Worm (Caenorhabditis elegans): ENCODE measurements around the gene scb-1.

scb-1 gene

ce11 chrV:11147780-11148144 lies 28.3 kb upstream of the scb-1 start:
- TF ChIP-seq med-1 (GFP tag; optimal IDR thresholded peaks at IDR 0.05; ENCODE audit: insufficient read depth) (no peak), klf-2 (GFP tag; conservative IDR thresholded peaks at IDR 0.05) (no peak), flt-1 (GFP tag; IDR thresholded peaks at IDR 0.05) (no peak), T22C8.4 (GFP tag; IDR thresholded peaks at IDR 0.05) (no peak), ztf-23 (GFP tag; IDR thresholded peaks at IDR 0.05) (no peak), ref-1 (GFP tag; conservative IDR thresholded peaks at IDR 0.05) (no peak), cog-1 (tag; optimal IDR thresholded peaks at IDR 0.05) (no peak), tab-1 (GFP tag; IDR thresholded peaks at IDR 0.05) (no peak), ztf-29 (GFP tag; IDR thresholded peaks at IDR 0.05) (no peak)

- TF ChIP-seq flt-1 (GFP tag; IDR thresholded peaks at IDR 0.05) = no peak
- TF ChIP-seq ztf-29 (GFP tag; IDR thresholded peaks at IDR 0.05) = no peak
- no peak for TF ChIP-seq T22C8.4 (GFP tag; IDR thresholded peaks at IDR 0.05)
- no peak for TF ChIP-seq cog-1 (tag; optimal IDR thresholded peaks at IDR 0.05)
- no peak for TF ChIP-seq klf-2 (GFP tag; conservative IDR thresholded peaks at IDR 0.05)
- no peak for TF ChIP-seq ztf-23 (GFP tag; IDR thresholded peaks at IDR 0.05)
- no peak for TF ChIP-seq ref-1 (GFP tag; conservative IDR thresholded peaks at IDR 0.05)
- no peak for TF ChIP-seq tab-1 (GFP tag; IDR thresholded peaks at IDR 0.05)
- TF ChIP-seq med-1 (GFP tag; optimal IDR thresholded peaks at IDR 0.05; ENCODE audit: insufficient read depth) = no peak
These were observed 27.7 kb upstream of the scb-1 start, which contains the start of the genes T19C4.24 and nlp-33 for ce11 chrV:11146958-11147779. TSS of gene T19C4.24 (minus strand) at chrV:11147008. TSS of gene nlp-33 (plus strand) at chrV:11147346.

ce11 chrV:11144694-11145093 lies 25.2 kb upstream of the scb-1 start, which contains the start of gene C06H2.7:
TSS of gene C06H2.7 (minus strand) at chrV:11144794.
- TF ChIP-seq cog-1 (tag; optimal IDR thresholded peaks at IDR 0.05) (no peak), ref-1 (GFP tag; conservative IDR thresholded peaks at IDR 0.05) (no peak), klf-2 (GFP tag; conservative IDR thresholded peaks at IDR 0.05) (no peak), flt-1 (GFP tag; IDR thresholded peaks at IDR 0.05) (no peak), ztf-29 (GFP tag; IDR thresholded peaks at IDR 0.05) (no peak), med-1 (GFP tag; optimal IDR thresholded peaks at IDR 0.05; ENCODE audit: insufficient read depth) (no peak), T22C8.4 (GFP tag; IDR thresholded peaks at IDR 0.05) (no peak), ztf-23 (GFP tag; IDR thresholded peaks at IDR 0.05) (no peak), tab-1 (GFP tag; IDR thresholded peaks at IDR 0.05) (no peak)

- TF ChIP-seq cog-1 (tag; optimal IDR thresholded peaks at IDR 0.05) = no peak
- TF ChIP-seq ref-1 (GFP tag; conservative IDR thresholded peaks at IDR 0.05) = no peak
- no peak for TF ChIP-seq med-1 (GFP tag; optimal IDR thresholded peaks at IDR 0.05; ENCODE audit: insufficient read depth)
- no peak for TF ChIP-seq T22C8.4 (GFP tag; IDR thresholded peaks at IDR 0.05)
- TF ChIP-seq klf-2 (GFP tag; conservative IDR thresholded peaks at IDR 0.05) = no peak
- no peak for TF ChIP-seq flt-1 (GFP tag; IDR thresholded peaks at IDR 0.05)
- TF ChIP-seq ztf-29 (GFP tag; IDR thresholded peaks at IDR 0.05) = no peak
- no peak for TF ChIP-seq ztf-23 (GFP tag; IDR thresholded peaks at IDR 0.05)
- TF ChIP-seq tab-1 (GFP tag; IDR thresholded peaks at IDR 0.05) = no peak
These were observed 21.7 kb upstream of the scb-1 start, which contains the start of gene folt-1 for ce11 chrV:11141179-11141578. TSS of gene folt-1 (plus strand) at chrV:11141479.

ce11 chrV:11140326-11140725 lies 20.8 kb upstream of the scb-1 start:
- TF ChIP-seq ztf-29 (GFP tag; IDR thresholded peaks at IDR 0.05) = no peak
- TF ChIP-seq T22C8.4 (GFP tag; IDR thresholded peaks at IDR 0.05) = no peak
- TF ChIP-seq flt-1 (GFP tag; IDR thresholded peaks at IDR 0.05) = no peak
- TF ChIP-seq ref-1 (GFP tag; conservative IDR thresholded peaks at IDR 0.05) = no peak
- no peak for TF ChIP-seq tab-1 (GFP tag; IDR thresholded peaks at IDR 0.05)
- no peak for TF ChIP-seq med-1 (GFP tag; optimal IDR thresholded peaks at IDR 0.05; ENCODE audit: insufficient read depth)
- no peak for TF ChIP-seq cog-1 (tag; optimal IDR thresholded peaks at IDR 0.05)
- no peak for TF ChIP-seq klf-2 (GFP tag; conservative IDR thresholded peaks at IDR 0.05)
- TF ChIP-seq ztf-23 (GFP tag; IDR thresholded peaks at IDR 0.05) = no peak

ce11 chrV:11134296-11134695 lies 14.8 kb upstream of the scb-1 start, which contains the start of gene glb-3:
TSS of gene glb-3 (plus strand) at chrV:11134596.
- TF ChIP-seq ztf-23 (GFP tag; IDR thresholded peaks at IDR 0.05) (no peak), cog-1 (tag; optimal IDR thresholded peaks at IDR 0.05) (no peak), ztf-29 (GFP tag; IDR thresholded peaks at IDR 0.05) (no peak), med-1 (GFP tag; optimal IDR thresholded peaks at IDR 0.05; ENCODE audit: insufficient read depth) (no peak), T22C8.4 (GFP tag; IDR thresholded peaks at IDR 0.05) (no peak), ref-1 (GFP tag; conservative IDR thresholded peaks at IDR 0.05) (no peak), tab-1 (GFP tag; IDR thresholded peaks at IDR 0.05) (no peak)

ce11 chrV:11133516-11133915 lies 14.0 kb upstream of the scb-1 start:
- TF ChIP-seq T22C8.4 (GFP tag; IDR thresholded peaks at IDR 0.05) (no peak), cog-1 (tag; optimal IDR thresholded peaks at IDR 0.05) (no peak), tab-1 (GFP tag; IDR thresholded peaks at IDR 0.05) (no peak), ztf-23 (GFP tag; IDR thresholded peaks at IDR 0.05) (no peak), ref-1 (GFP tag; conservative IDR thresholded peaks at IDR 0.05) (no peak), ztf-29 (GFP tag; IDR thresholded peaks at IDR 0.05) (no peak), flt-1 (GFP tag; IDR thresholded peaks at IDR 0.05) (no peak), med-1 (GFP tag; optimal IDR thresholded peaks at IDR 0.05; ENCODE audit: insufficient read depth) (no peak), klf-2 (GFP tag; conservative IDR thresholded peaks at IDR 0.05) (no peak)

- TF ChIP-seq tab-1 (GFP tag; IDR thresholded peaks at IDR 0.05) (no peak), ztf-23 (GFP tag; IDR thresholded peaks at IDR 0.05) (no peak), cog-1 (tag; optimal IDR thresholded peaks at IDR 0.05) (no peak), ref-1 (GFP tag; conservative IDR thresholded peaks at IDR 0.05) (no peak), med-1 (GFP tag; optimal IDR thresholded peaks at IDR 0.05; ENCODE audit: insufficient read depth) (no peak), flt-1 (GFP tag; IDR thresholded peaks at IDR 0.05) (no peak), ztf-29 (GFP tag; IDR thresholded peaks at IDR 0.05) (no peak), T22C8.4 (GFP tag; IDR thresholded peaks at IDR 0.05) (no peak)
These were observed 12.3 kb upstream of the scb-1 start for ce11 chrV:11131801-11132200.

- TF ChIP-seq klf-2 (GFP tag; conservative IDR thresholded peaks at IDR 0.05) = no peak
- TF ChIP-seq ztf-23 (GFP tag; IDR thresholded peaks at IDR 0.05) = no peak
- TF ChIP-seq med-1 (GFP tag; optimal IDR thresholded peaks at IDR 0.05; ENCODE audit: insufficient read depth) = no peak
- TF ChIP-seq T22C8.4 (GFP tag; IDR thresholded peaks at IDR 0.05) = no peak
- no peak for TF ChIP-seq ref-1 (GFP tag; conservative IDR thresholded peaks at IDR 0.05)
- no peak for TF ChIP-seq ztf-29 (GFP tag; IDR thresholded peaks at IDR 0.05)
These were observed 7.7 kb upstream of the scb-1 start, which contains the start of gene jmjd-5 for ce11 chrV:11127197-11127596. TSS of gene jmjd-5 (plus strand) at chrV:11127497.

Data from whole organism, midembryonic.